Fruit fly (Drosophila melanogaster): ENCODE data around the gene CG17197.

CG17197 gene

dm6 chr3R:25777098-25777497, 1.9 kb upstream of the CG17197 start, which contains the start of gene CG17195:
CG17195 (minus strand) TSS chr3R:25777198.
- TF ChIP-seq CG32532 (GFP tag; IDR thresholded peaks at IDR 0.05) = no peak

dm6 chr3R:25776137-25776536, 968 bp upstream of the CG17197 start, which contains the start of gene CG17196:
CG17196 (minus strand) TSS chr3R:25776237.
- TF ChIP-seq CG2199 (GFP tag; IDR thresholded peaks at IDR 0.05) (no peak), scrt (GFP tag; optimal IDR thresholded peaks at IDR 0.05) (no peak)

- TF ChIP-seq stwl (tag; optimal IDR thresholded peaks at IDR 0.05) (no peak), ato (GFP tag; IDR thresholded peaks at IDR 0.05; ENCODE audit: partially characterized antibody) (no peak), CG12744 (GFP tag; optimal IDR thresholded peaks at IDR 0.05) (no peak), CG18011 (GFP tag; optimal IDR thresholded peaks at IDR 0.05) (no peak), CG18476 (GFP tag; optimal IDR thresholded peaks at IDR 0.05) (no peak), Atf-2 (GFP tag; optimal IDR thresholded peaks at IDR 0.05) (no peak), CG12942 (GFP tag; optimal IDR thresholded peaks at IDR 0.05) (no peak), CrebB (tag; optimal IDR thresholded peaks at IDR 0.05) (no peak), CkIIα-i1 (GFP tag; IDR thresholded peaks at IDR 0.05) (no peak), CG2129 (GFP tag; IDR thresholded peaks at IDR 0.05; ENCODE audit: partially characterized antibody) (no peak), sd (tag; optimal IDR thresholded peaks at IDR 0.05) (no peak), CG10209 (GFP tag; optimal IDR thresholded peaks at IDR 0.05) (no peak), pzg (GFP tag; optimal IDR thresholded peaks at IDR 0.05) (no peak), yki (optimal IDR thresholded peaks at IDR 0.05) (no peak)
Observed at dm6 chr3R:25763005-25763404, 12.2 kb downstream of the CG17197 start, which contains the start of gene LpR1. LpR1 (minus strand) TSS chr3R:25763105.

dm6 chr3R:25762005-25762764, 13.0 kb downstream of the CG17197 start:
- TF ChIP-seq CG9797 (GFP tag; optimal IDR thresholded peaks at IDR 0.05) (no peak), ase (GFP tag; IDR thresholded peaks at IDR 0.05) (no peak), CG8359 (GFP tag; optimal IDR thresholded peaks at IDR 0.05; ENCODE audit: borderline replicate concordance) (peak; percentile 93), CG2202 (tag; optimal IDR thresholded peaks at IDR 0.05) (no peak)

- TF ChIP-seq Trl (optimal IDR thresholded peaks at IDR 0.05) (peak; percentile 21 to 64), Trl (GFP tag; optimal IDR thresholded peaks at IDR 0.05) (no peak), Drgx (GFP tag; IDR thresholded peaks at IDR 0.05) (peak; percentile 50), CG3163 (GFP tag; optimal IDR thresholded peaks at IDR 0.05) (peak; percentile 78), lbe (GFP tag; optimal IDR thresholded peaks at IDR 0.05) (peak; percentile 10), pfk (GFP tag; optimal IDR thresholded peaks at IDR 0.05) (no peak), Ets65A (GFP tag) (peak; percentile 52), Deaf1 (tag; optimal IDR thresholded peaks at IDR 0.05) (peak; percentile 1), chinmo (GFP tag; IDR thresholded peaks at IDR 0.05; ENCODE audit: partially characterized antibody) (0 out of 4 replicates have a peak, but pooled peaks have one; percentile 56), ac (GFP tag; optimal IDR thresholded peaks at IDR 0.05) (no peak), CG32532 (GFP tag; IDR thresholded peaks at IDR 0.05) (0 out of 2 replicates have a peak, but pooled peaks have one; percentile 22)
Observed at dm6 chr3R:25760190-25760589, 15.0 kb downstream of the CG17197 start.

- no peak for TF ChIP-seq CG13123 (GFP tag; optimal IDR thresholded peaks at IDR 0.05)
- no peak for TF ChIP-seq CG8359 (GFP tag; optimal IDR thresholded peaks at IDR 0.05; ENCODE audit: borderline replicate concordance)
- peak; percentile 53 for TF ChIP-seq CG3163 (GFP tag; optimal IDR thresholded peaks at IDR 0.05)
Observed at dm6 chr3R:25759430-25759829, 15.7 kb downstream of the CG17197 start.

Data from whole organism, embryonic.